Fruit fly (Drosophila melanogaster) whole organism, pupa: ENCODE measurements around the gene elg1.

Experiments
- CG14655 ChIP-seq: fragments of 200-800 bp; sonication (Bioruptor generic); optimal IDR thresholded peaks from 3 replicates; lab custom pipeline; 2017; ENCODE audit warnings: mild to moderate bottlenecking, missing biosample characterization, missing genetic modification reagents, missing genetic modification characterization
- CG32121 ChIP-seq: fragments of 200-800 bp; sonication (Bioruptor generic); IDR thresholded peaks from 2 replicates; pipeline ENCODE4 v1.3.6; 2022; ENCODE audit warnings: missing biosample characterization, missing genetic modification characterization
- CG8159 ChIP-seq: fragments of 200-800 bp; sonication (Bioruptor generic); optimal IDR thresholded peaks from 3 replicates; lab custom pipeline; 2018; ENCODE audit warnings: missing biosample characterization, mild to moderate bottlenecking, missing genetic modification characterization, moderate library complexity
- D1 ChIP-seq: fragments of 200-800 bp; sonication (Bioruptor generic); optimal IDR thresholded peaks from 2 replicates; lab custom pipeline; 2018; ENCODE audit warnings: missing biosample characterization, mild to moderate bottlenecking, missing genetic modification characterization, moderate library complexity
- EcR ChIP-seq: fragments of 200-800 bp; sonication (Bioruptor generic); optimal IDR thresholded peaks from 3 replicates; lab custom pipeline; 2019; ENCODE audit warnings: missing biosample characterization, missing genetic modification characterization, mild to moderate bottlenecking, moderate library complexity, missing genetic modification reagents
- Pif1B ChIP-seq: fragments of 200-800 bp; sonication (Bioruptor generic); optimal IDR thresholded peaks from 3 replicates; lab custom pipeline; 2016; ENCODE audit warnings: missing biosample characterization, missing genetic modification characterization
- fd96Ca ChIP-seq: fragments of 200-800 bp; sonication (Bioruptor generic); IDR thresholded peaks from 3 replicates; pipeline ENCODE4 v1.3.6; 2022; ENCODE audit warnings: missing biosample characterization, missing genetic modification characterization

dm6 chr3L:16156788-16157208 lies 25.0 kb downstream of the elg1 start:
- no peak for TF ChIP-seq Pif1B (GFP tag; lab: Kevin White, UChicago)
- TF ChIP-seq CG14655 (GFP tag; lab: Kevin White, UChicago) = no peak
- no peak; the same call in 1 of the 2 replicates for TF ChIP-seq CG32121 (GFP tag; lab: Robert Waterston, UW)
- no peak for TF ChIP-seq D1 (tag; lab: Kevin White, UChicago)
- no peak for TF ChIP-seq EcR (GFP tag; lab: Kevin White, UChicago)
- TF ChIP-seq CG8159 (tag; lab: Kevin White, UChicago) = no peak
- no peak for TF ChIP-seq fd96Ca (GFP tag; lab: Robert Waterston, UW)
